Fruit fly (Drosophila melanogaster) S2 (cell line): ENCODE data around the gene Rab26.
A peak's percentile ranks its signal among the peaks of the same experiment; 100 is the strongest.

ENCODE experiments used
- CG8478 ChIP-seq: fragments of >200 bp; optimal IDR thresholded peaks from 2 replicates; lab custom pipeline; 2018
- CTCF ChIP-seq, 2 experiments: fragments of >200 bp; optimal IDR thresholded peaks; 2 replicates each; lab custom pipeline; 2018

The Rab26 gene

dm6 chr3L:21319313-21319907 lies 836 bp downstream of the Rab26 start:
- TF ChIP-seq CG8478 (lab: Kevin White, UChicago), result no peak
- no peak for TF ChIP-seq CTCF (optimal IDR thresholded peaks at IDR 0.05; lab: Kevin White, UChicago)

dm6 chr3L:21319957-21320356 lies 1.4 kb downstream of the Rab26 start:
- TF ChIP-seq CG8478 (lab: Kevin White, UChicago) (no peak), CTCF (optimal IDR thresholded peaks at IDR 0.05; lab: Kevin White, UChicago) (no peak)

dm6 chr3L:21321807-21322503 lies 3.4 kb downstream of the Rab26 start:
- TF ChIP-seq CTCF (optimal IDR thresholded peaks at IDR 0.05; lab: Kevin White, UChicago) (no peak), CG8478 (lab: Kevin White, UChicago) (no peak)

- TF ChIP-seq CG8478 (lab: Kevin White, UChicago) (no peak), CTCF (optimal IDR thresholded peaks at IDR 0.05; lab: Kevin White, UChicago) (no peak)
Measured at dm6 chr3L:21324724-21325123, 6.2 kb downstream of the Rab26 start.

- TF ChIP-seq CG8478 (lab: Kevin White, UChicago) (no peak), CTCF (optimal IDR thresholded peaks at IDR 0.05; lab: Kevin White, UChicago) (peak in 1 of 2 experiments; percentile 33)
Measured at dm6 chr3L:21334999-21335631, 16.5 kb downstream of the Rab26 start, which contains the start of gene Tsr1. Gene Tsr1, plus strand, starts transcription at chr3L:21335215.

dm6 chr3L:21342592-21342991 lies 24.0 kb downstream of the Rab26 start:
- TF ChIP-seq CTCF (optimal IDR thresholded peaks at IDR 0.05; lab: Kevin White, UChicago), result no peak
- no peak for TF ChIP-seq CG8478 (lab: Kevin White, UChicago)

dm6 chr3L:21343254-21344083 lies 24.9 kb downstream of the Rab26 start, which contains the start of the genes Tbc1d8-9 and CG32436:
Gene Tbc1d8-9, minus strand, starts transcription at chr3L:21343716.
Gene CG32436, plus strand, starts transcription at chr3L:21344033.
- TF ChIP-seq CTCF (optimal IDR thresholded peaks at IDR 0.05; lab: Kevin White, UChicago) (no peak), CG8478 (lab: Kevin White, UChicago) (no peak)

- no peak for TF ChIP-seq CTCF (optimal IDR thresholded peaks at IDR 0.05; lab: Kevin White, UChicago)
- TF ChIP-seq CG8478 (lab: Kevin White, UChicago), result no peak
Measured at dm6 chr3L:21346463-21347196, 28.1 kb downstream of the Rab26 start.

- TF ChIP-seq CTCF (optimal IDR thresholded peaks at IDR 0.05; lab: Kevin White, UChicago), result no peak
- no peak for TF ChIP-seq CG8478 (lab: Kevin White, UChicago)
Measured at dm6 chr3L:21347197-21347831, 28.7 kb downstream of the Rab26 start.

dm6 chr3L:21348983-21349432 lies 30.4 kb downstream of the Rab26 start, which contains the start of gene ebd2:
Gene ebd2, minus strand, starts transcription at chr3L:21349288.
- no peak for TF ChIP-seq CTCF (optimal IDR thresholded peaks at IDR 0.05; lab: Kevin White, UChicago)
- TF ChIP-seq CG8478 (lab: Kevin White, UChicago), result no peak

dm6 chr3L:21356395-21356794 lies 37.8 kb downstream of the Rab26 start, which contains the start of gene CG12971:
Gene CG12971, minus strand, starts transcription at chr3L:21356495.
- no peak for TF ChIP-seq CTCF (optimal IDR thresholded peaks at IDR 0.05; lab: Kevin White, UChicago)
- no peak for TF ChIP-seq CG8478 (lab: Kevin White, UChicago)

- TF ChIP-seq CTCF (optimal IDR thresholded peaks at IDR 0.05; lab: Kevin White, UChicago) (no peak), CG8478 (lab: Kevin White, UChicago) (no peak)
Measured at dm6 chr3L:21357383-21357782, 38.8 kb downstream of the Rab26 start, which contains the start of gene CG32437. Gene CG32437, plus strand, starts transcription at chr3L:21357683.

- TF ChIP-seq CG8478 (lab: Kevin White, UChicago), result no peak
- no peak for TF ChIP-seq CTCF (optimal IDR thresholded peaks at IDR 0.05; lab: Kevin White, UChicago)
Measured at dm6 chr3L:21359879-21360278, 41.3 kb downstream of the Rab26 start, which contains the start of gene CG32440. Gene CG32440, plus strand, starts transcription at chr3L:21360179.
